Fruit fly (Drosophila melanogaster) Kc167 (cell line): ENCODE data around the gene Rb97D.

Experiments used
- Myc ChIP-seq: fragments of >200 bp; optimal IDR thresholded peaks from 2 replicates; lab custom pipeline; 2017; ENCODE audit warnings: missing external identifiers
- Sin3A ChIP-seq: fragments of >200 bp; optimal IDR thresholded peaks from 2 replicates; lab custom pipeline; 2018; ENCODE audit warnings: missing external identifiers
- h ChIP-seq: fragments of >200 bp; optimal IDR thresholded peaks from 3 replicates; lab custom pipeline; 2018; ENCODE audit warnings: missing external identifiers
- insv ChIP-seq: fragments of >200 bp; optimal IDR thresholded peaks from 3 replicates; lab custom pipeline; 2018; ENCODE audit warnings: missing external identifiers
- psq ChIP-seq: fragments of >200 bp; optimal IDR thresholded peaks from 2 replicates; lab custom pipeline; 2017; ENCODE audit warnings: missing external identifiers
- ttk ChIP-seq: sonication (Bioruptor generic); optimal IDR thresholded peaks from 2 replicates; lab custom pipeline; 2017; ENCODE audit warnings: missing external identifiers

The Rb97D gene

dm6 chr3R:26870494-26870893 is 5.0 kb downstream of the Rb97D start:
- no peak for TF ChIP-seq h (lab: Kevin White, UChicago)
- TF ChIP-seq Myc (lab: Kevin White, UChicago) = no peak
- TF ChIP-seq insv = no peak
- no peak for TF ChIP-seq psq (lab: Kevin White, UChicago)
- no peak for TF ChIP-seq Sin3A (lab: Kevin White, UChicago)

- TF ChIP-seq insv (no peak), Sin3A (lab: Kevin White, UChicago) (no peak), Myc (lab: Kevin White, UChicago) (no peak), ttk (no peak), psq (lab: Kevin White, UChicago) (no peak), h (lab: Kevin White, UChicago) (no peak)
These were observed 6.1 kb downstream of the Rb97D start for dm6 chr3R:26869431-26869830.

dm6 chr3R:26867457-26868044 is 8.0 kb downstream of the Rb97D start:
- no peak for TF ChIP-seq insv
- TF ChIP-seq psq (lab: Kevin White, UChicago) = no peak
- no peak for TF ChIP-seq Myc (lab: Kevin White, UChicago)
- TF ChIP-seq ttk = no peak
- TF ChIP-seq h (lab: Kevin White, UChicago) = no peak
- TF ChIP-seq Sin3A (lab: Kevin White, UChicago) = no peak

dm6 chr3R:26866577-26867456 is 8.7 kb downstream of the Rb97D start, which contains the start of the genes ball and His2Av:
TSS of gene ball (minus strand) at chr3R:26866807.
TSS of gene His2Av (plus strand) at chr3R:26866929.
- TF ChIP-seq ttk = no peak
- no peak for TF ChIP-seq Myc (lab: Kevin White, UChicago)
- TF ChIP-seq h (lab: Kevin White, UChicago) = no peak
- TF ChIP-seq insv = no peak
- TF ChIP-seq psq (lab: Kevin White, UChicago) = no peak
- no peak for TF ChIP-seq Sin3A (lab: Kevin White, UChicago)

- TF ChIP-seq psq (lab: Kevin White, UChicago) = no peak
- no peak for TF ChIP-seq insv
- no peak for TF ChIP-seq Sin3A (lab: Kevin White, UChicago)
- TF ChIP-seq Myc (lab: Kevin White, UChicago) = no peak
- no peak for TF ChIP-seq ttk
- TF ChIP-seq h (lab: Kevin White, UChicago) = no peak
These were observed 12.6 kb downstream of the Rb97D start, which contains the start of the genes Lerp and IntS12 for dm6 chr3R:26862848-26863448. TSS of gene Lerp (minus strand) at chr3R:26863130. TSS of gene IntS12 (plus strand) at chr3R:26863376.

- TF ChIP-seq h (lab: Kevin White, UChicago) (no peak), insv (no peak), psq (lab: Kevin White, UChicago) (no peak), ttk (no peak), Sin3A (lab: Kevin White, UChicago) (no peak), Myc (lab: Kevin White, UChicago) (no peak)
These were observed 13.3 kb downstream of the Rb97D start for dm6 chr3R:26862213-26862612.

- TF ChIP-seq insv = no peak
- TF ChIP-seq ttk = no peak
- TF ChIP-seq Sin3A (lab: Kevin White, UChicago) = no peak
- TF ChIP-seq h (lab: Kevin White, UChicago) = no peak
- no peak for TF ChIP-seq Myc (lab: Kevin White, UChicago)
- no peak for TF ChIP-seq psq (lab: Kevin White, UChicago)
These were observed 16.3 kb downstream of the Rb97D start for dm6 chr3R:26859228-26859627.

- TF ChIP-seq psq (lab: Kevin White, UChicago) (no peak), Myc (lab: Kevin White, UChicago) (no peak), insv (no peak), h (lab: Kevin White, UChicago) (no peak), ttk (no peak), Sin3A (lab: Kevin White, UChicago) (no peak)
These were observed 21.8 kb downstream of the Rb97D start for dm6 chr3R:26853699-26854098.

- no peak for TF ChIP-seq Sin3A (lab: Kevin White, UChicago)
These were observed 29.1 kb downstream of the Rb97D start for dm6 chr3R:26846446-26846845.

dm6 chr3R:26831861-26832260 is 43.7 kb downstream of the Rb97D start:
- no peak for TF ChIP-seq Sin3A (lab: Kevin White, UChicago)
- no peak for TF ChIP-seq psq (lab: Kevin White, UChicago)
- TF ChIP-seq Myc (lab: Kevin White, UChicago) = no peak
- TF ChIP-seq h (lab: Kevin White, UChicago) = no peak
- no peak for TF ChIP-seq ttk
- no peak for TF ChIP-seq insv
